Fruit fly (Drosophila melanogaster): ENCODE results near the gene CG45067.

CG45067 gene

DNA sequence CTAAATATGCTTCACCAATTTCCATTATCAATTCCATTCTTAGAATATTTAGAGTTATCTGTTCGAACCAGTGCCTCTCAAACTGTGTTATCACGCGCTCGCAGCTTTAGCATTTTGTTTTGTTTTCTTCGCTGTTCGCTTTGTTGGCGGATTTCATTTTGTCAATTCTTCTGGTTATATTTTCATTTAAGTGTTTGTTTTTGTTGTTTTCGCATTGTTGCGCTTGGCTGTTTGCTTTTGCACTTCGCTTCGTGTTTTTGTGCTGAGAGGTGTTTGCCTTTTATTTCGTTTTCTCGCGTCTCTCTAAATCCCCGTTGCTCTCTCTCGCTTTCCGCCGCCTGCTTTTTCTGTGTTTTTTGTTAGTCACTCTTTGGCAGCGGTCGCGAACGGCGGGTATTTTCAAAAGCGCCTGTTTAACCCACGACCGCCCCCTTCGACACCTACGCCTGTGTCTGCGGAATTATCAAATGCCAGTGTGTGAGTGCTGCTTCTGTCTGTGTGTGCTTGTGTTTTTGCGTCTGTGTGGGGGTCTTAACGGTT is 36.6 kb downstream of the CG45067 start (continued):
- TF ChIP-seq az2 (GFP tag; optimal IDR thresholded peaks at IDR 0.05) (no peak), H15 (GFP tag; IDR thresholded peaks at IDR 0.05) (0 out of 3 replicates have a peak, but pooled peaks have one; percentile 35), CG3995 (GFP tag; optimal IDR thresholded peaks at IDR 0.05) (peak; percentile 93), sens (GFP tag) (peak; percentile 53), CG18764 (GFP tag; optimal IDR thresholded peaks at IDR 0.05) (no peak), Dip3 (GFP tag; optimal IDR thresholded peaks at IDR 0.05) (peak; percentile 11), CG10654 (GFP tag; optimal IDR thresholded peaks at IDR 0.05) (peak; percentile 5), CG7987 (GFP tag; optimal IDR thresholded peaks at IDR 0.05) (peak; percentile 69), oc (tag; optimal IDR thresholded peaks at IDR 0.05) (peak; percentile 80), HHEX (GFP tag; optimal IDR thresholded peaks at IDR 0.05) (peak; percentile 25), knrl (GFP tag; IDR thresholded peaks at IDR 0.05; ENCODE audit: partially characterized antibody) (peak; percentile 36; the same call in 1 of the 3 replicates), CG13894 (tag; optimal IDR thresholded peaks at IDR 0.05) (peak; percentile 61), Xbp1 (GFP tag; optimal IDR thresholded peaks at IDR 0.05) (peak; percentile 4), ranshi (GFP tag; IDR thresholded peaks at IDR 0.05) (peak; percentile 4; the same call in 1 of the 2 replicates), lbe (GFP tag; optimal IDR thresholded peaks at IDR 0.05) (peak; percentile 79), CG12391 (tag; optimal IDR thresholded peaks at IDR 0.05) (no peak), nau (GFP tag; optimal IDR thresholded peaks at IDR 0.05) (peak; percentile 39), amos (GFP tag; IDR thresholded peaks at IDR 0.05; ENCODE audit: partially characterized antibody) (peak; percentile 44; the same call in 1 of the 2 replicates), fd102C (GFP tag; optimal IDR thresholded peaks at IDR 0.05) (no peak), so (GFP tag; IDR thresholded peaks at IDR 0.05) (peak; percentile 64; the same call in 2 of the 3 replicates), Med (GFP tag) (peak; percentile 96), CG17328 (GFP tag; IDR thresholded peaks at IDR 0.05) (0 out of 2 replicates have a peak, but pooled peaks have one; percentile 22), CG10431 (GFP tag; optimal IDR thresholded peaks at IDR 0.05) (no peak), Fer3 (tag; optimal IDR thresholded peaks at IDR 0.05) (peak; percentile 50), bigmax (GFP tag; optimal IDR thresholded peaks at IDR 0.05) (peak; percentile 35), grn (GFP tag; optimal IDR thresholded peaks at IDR 0.05) (peak; percentile 26), CG2889 (GFP tag; IDR thresholded peaks at IDR 0.05) (no peak), CG17361 (GFP tag; IDR thresholded peaks at IDR 0.05) (no peak), cad (GFP tag; optimal IDR thresholded peaks at IDR 0.05) (peak; percentile 14), Elba2 (GFP tag; optimal IDR thresholded peaks at IDR 0.05) (no peak), kah (GFP tag; optimal IDR thresholded peaks at IDR 0.05) (peak; percentile 10), Bdp1 (GFP tag; optimal IDR thresholded peaks at IDR 0.05) (no peak), CG32532 (GFP tag; IDR thresholded peaks at IDR 0.05) (peak; percentile 69), Dp (GFP tag; optimal IDR thresholded peaks at IDR 0.05) (peak; percentile 26), Xrp1 (GFP tag; IDR thresholded peaks at IDR 0.05) (peak; percentile 26; the same call in 1 of the 2 replicates), Side (GFP tag; optimal IDR thresholded peaks at IDR 0.05) (peak; percentile 38), onecut (GFP tag; IDR thresholded peaks at IDR 0.05) (peak; percentile 17; the same call in 1 of the 2 replicates), CG5180 (GFP tag; optimal IDR thresholded peaks at IDR 0.05) (peak; percentile 81), CG4282 (GFP tag; optimal IDR thresholded peaks at IDR 0.05) (no peak), CG11456 (GFP tag; IDR thresholded peaks at IDR 0.05) (peak; percentile 49; the same call in 2 of the 3 replicates), eyg (GFP tag; optimal IDR thresholded peaks at IDR 0.05) (peak; percentile 5), CG3281 (GFP tag; optimal IDR thresholded peaks at IDR 0.05) (peak; percentile 47), lab (GFP tag; optimal IDR thresholded peaks at IDR 0.05) (peak; percentile 77), CG16815 (GFP tag; optimal IDR thresholded peaks at IDR 0.05) (no peak), CG12071 (GFP tag; optimal IDR thresholded peaks at IDR 0.05) (peak; percentile 26), shn (GFP tag; optimal IDR thresholded peaks at IDR 0.05) (peak; percentile 8), CG12155 (GFP tag; optimal IDR thresholded peaks at IDR 0.05) (peak; percentile 3), CG18619 (GFP tag; optimal IDR thresholded peaks at IDR 0.05) (peak; percentile 45), CG17385 (GFP tag; optimal IDR thresholded peaks at IDR 0.05) (peak; percentile 35), zen (tag; optimal IDR thresholded peaks at IDR 0.05) (no peak)

All from whole organism, embryonic.